Fruit fly (Drosophila melanogaster) whole organism, prepupa: ENCODE results near the gene CG46439.

Experiments used
- CG10631 ChIP-seq: fragments of 200-800 bp; sonication (Bioruptor generic); optimal IDR thresholded peaks from 2 replicates; lab custom pipeline; 2016; ENCODE audit warnings: missing biosample characterization, missing genetic modification characterization
- CG15336 ChIP-seq: fragments of 200-800 bp; sonication (Bioruptor generic); IDR thresholded peaks from 2 replicates; pipeline ENCODE4 v1.3.6; 2022; ENCODE audit warnings: missing biosample characterization, missing genetic modification characterization
- CG1621 ChIP-seq: fragments of 200-800 bp; sonication (Bioruptor generic); optimal IDR thresholded peaks from 3 replicates; lab custom pipeline; 2018; ENCODE audit warnings: missing biosample characterization, mild to moderate bottlenecking, missing genetic modification characterization
- CG16779 ChIP-seq: fragments of 200-800 bp; sonication (Bioruptor generic); optimal IDR thresholded peaks from 3 replicates; lab custom pipeline; 2017; ENCODE audit warnings: missing biosample characterization, mild to moderate bottlenecking, missing genetic modification characterization
- CG3032 ChIP-seq: fragments of 200-800 bp; optimal IDR thresholded peaks from 2 replicates; lab custom pipeline; 2019; ENCODE audit warnings: missing biosample characterization, mild to moderate bottlenecking, missing genetic modification characterization, moderate library complexity
- CG32006 ChIP-seq: fragments of 200-800 bp; sonication (Bioruptor generic); optimal IDR thresholded peaks from 3 replicates; lab custom pipeline; 2017; ENCODE audit warnings: missing biosample characterization, mild to moderate bottlenecking, missing genetic modification characterization
- CG34406 ChIP-seq: fragments of 200-800 bp; sonication (Bioruptor generic); optimal IDR thresholded peaks from 3 replicates; lab custom pipeline; 2016; ENCODE audit warnings: missing biosample characterization, missing genetic modification characterization
- CG4318 ChIP-seq: fragments of 200-800 bp; sonication (Bioruptor generic); optimal IDR thresholded peaks from 3 replicates; lab custom pipeline; 2017; ENCODE audit warnings: missing biosample characterization, mild to moderate bottlenecking, missing genetic modification characterization
- CG6163 ChIP-seq: fragments of 200-800 bp; sonication (Bioruptor generic); IDR thresholded peaks from 3 replicates; pipeline ENCODE4 v1.3.6; 2022; ENCODE audit warnings: missing biosample characterization, missing genetic modification characterization
- CG6276 ChIP-seq: fragments of 200-800 bp; sonication (Bioruptor generic); optimal IDR thresholded peaks from 2 replicates; lab custom pipeline; 2017; ENCODE audit warnings: missing biosample characterization, mild to moderate bottlenecking, missing genetic modification characterization
- CG6808 ChIP-seq: fragments of 200-800 bp; sonication (Bioruptor generic); optimal IDR thresholded peaks from 3 replicates; lab custom pipeline; 2017; ENCODE audit warnings: missing biosample characterization, missing genetic modification characterization, mild to moderate bottlenecking, moderate library complexity, missing genetic modification reagents
- CG8119 ChIP-seq: fragments of 200-800 bp; sonication (Bioruptor generic); IDR thresholded peaks from 3 replicates; pipeline ENCODE4 v1.3.6; 2022; ENCODE audit warnings: missing biosample characterization, missing genetic modification characterization
- CG8319 ChIP-seq: fragments of 200-800 bp; sonication (Bioruptor generic); optimal IDR thresholded peaks from 3 replicates; lab custom pipeline; 2016; ENCODE audit warnings: missing biosample characterization, missing genetic modification characterization
- CG8632 ChIP-seq: fragments of 200-800 bp; sonication (Bioruptor generic); optimal IDR thresholded peaks from 3 replicates; lab custom pipeline; 2016; ENCODE audit warnings: missing biosample characterization, missing genetic modification characterization
- CG9139 ChIP-seq: fragments of 200-800 bp; sonication (Bioruptor generic); optimal IDR thresholded peaks from 3 replicates; lab custom pipeline; 2017; ENCODE audit warnings: missing biosample characterization, mild to moderate bottlenecking, missing genetic modification characterization
- Eip75B ChIP-seq: fragments of 200-800 bp; sonication (Bioruptor generic); optimal IDR thresholded peaks from 3 replicates; lab custom pipeline; 2016; ENCODE audit warnings: missing biosample characterization, missing genetic modification characterization
- Eip78C ChIP-seq: fragments of 200-800 bp; sonication (Bioruptor generic); peaks from one replicate; lab custom pipeline; 2016; ENCODE audit warnings: missing biosample characterization, missing genetic modification characterization
- Gug ChIP-seq: fragments of 200-800 bp; sonication (Bioruptor generic); IDR thresholded peaks from 2 replicates; pipeline ENCODE4 v1.3.6; 2022; ENCODE audit warnings: missing biosample characterization, missing genetic modification characterization
- Hr4 ChIP-seq: fragments of 200-800 bp; sonication (Bioruptor generic); optimal IDR thresholded peaks from 3 replicates; lab custom pipeline; 2016; ENCODE audit warnings: missing biosample characterization, missing genetic modification characterization
- Lpt ChIP-seq: fragments of 200-800 bp; sonication (Bioruptor generic); optimal IDR thresholded peaks from 3 replicates; lab custom pipeline; 2016; ENCODE audit warnings: missing biosample characterization, missing genetic modification characterization
- OdsH ChIP-seq: fragments of 200-800 bp; sonication (Bioruptor generic); optimal IDR thresholded peaks from 3 replicates; lab custom pipeline; 2016; ENCODE audit warnings: missing biosample characterization, missing genetic modification characterization
- Smox ChIP-seq: fragments of 200-800 bp; sonication (Bioruptor generic); optimal IDR thresholded peaks from 3 replicates; lab custom pipeline; 2016; ENCODE audit warnings: missing biosample characterization, missing genetic modification characterization
- Sox15 ChIP-seq: fragments of 200-800 bp; sonication (Bioruptor generic); optimal IDR thresholded peaks from 3 replicates; lab custom pipeline; 2016; ENCODE audit warnings: missing biosample characterization, missing genetic modification characterization
- cyc ChIP-seq: fragments of 200-800 bp; sonication (Bioruptor generic); optimal IDR thresholded peaks from 3 replicates; lab custom pipeline; 2016; ENCODE audit warnings: missing biosample characterization, missing genetic modification characterization
- dsx ChIP-seq: fragments of 200-800 bp; optimal IDR thresholded peaks from 3 replicates; lab custom pipeline; 2019; ENCODE audit warnings: missing biosample characterization, mild to moderate bottlenecking, missing genetic modification characterization, moderate library complexity; ENCODE audit not compliant: poor library complexity, severe bottlenecking
- eg ChIP-seq: fragments of 200-800 bp; sonication (Bioruptor generic); IDR thresholded peaks from 3 replicates; pipeline ENCODE4 v1.3.6; 2022; ENCODE audit warnings: missing biosample characterization, missing genetic modification characterization
- esn ChIP-seq: fragments of 200-800 bp; sonication (Bioruptor generic); optimal IDR thresholded peaks from 2 replicates; lab custom pipeline; 2016; ENCODE audit warnings: missing biosample characterization, mild to moderate bottlenecking, missing genetic modification characterization, moderate library complexity
- fd59A ChIP-seq: fragments of 200-800 bp; sonication (Bioruptor generic); optimal IDR thresholded peaks from 2 replicates; lab custom pipeline; 2017; ENCODE audit warnings: missing biosample characterization, mild to moderate bottlenecking, missing genetic modification characterization, missing genetic modification reagents
- fd85E ChIP-seq: fragments of 200-800 bp; sonication (Bioruptor generic); optimal IDR thresholded peaks from 3 replicates; lab custom pipeline; 2016; ENCODE audit warnings: missing biosample characterization, missing genetic modification characterization
- fkh ChIP-seq: fragments of 200-800 bp; sonication (Bioruptor generic); optimal IDR thresholded peaks from 3 replicates; lab custom pipeline; 2017; ENCODE audit warnings: missing biosample characterization, mild to moderate bottlenecking, missing genetic modification characterization, moderate library complexity
- net ChIP-seq: fragments of 200-800 bp; sonication (Bioruptor generic); optimal IDR thresholded peaks from 3 replicates; lab custom pipeline; 2016; ENCODE audit warnings: missing biosample characterization, missing genetic modification characterization
- pdm3 ChIP-seq: fragments of 200-800 bp; sonication (Bioruptor generic); optimal IDR thresholded peaks from 3 replicates; lab custom pipeline; 2016; ENCODE audit warnings: missing biosample characterization, missing genetic modification characterization
- ss ChIP-seq, 2 experiments: fragments of 200-800 bp; sonication (Bioruptor generic); optimal IDR thresholded peaks; 2 replicates in 1 of 2; 3 replicates in 1 of 2; lab custom pipeline; 2017 to 2018; ENCODE audit warnings: mild to moderate bottlenecking in 2 of 2, missing biosample characterization in 2 of 2, missing genetic modification characterization in 2 of 2, moderate library complexity in 1 of 2
- topi ChIP-seq: fragments of 200-800 bp; sonication (Bioruptor generic); optimal IDR thresholded peaks from 3 replicates; lab custom pipeline; 2016; ENCODE audit warnings: missing biosample characterization, missing genetic modification characterization

Gene CG46439

dm6 chr3L:11096195-11096908, at the start of gene CG46439, which contains the start of the genes Iyd and CG33947 (continued):
- TF ChIP-seq CG6163 (GFP tag; lab: Robert Waterston, UW) (peak; percentile 90), CG32006 (GFP tag; lab: Kevin White, UChicago) (peak; percentile 55), CG8319 (no peak), esn (peak; percentile 53), CG34406 (peak; percentile 46), CG8632 (GFP tag; lab: Kevin White, UChicago) (no peak), CG10631 (GFP tag; lab: Kevin White, UChicago) (no peak), Eip75B (GFP tag; lab: Kevin White, UChicago) (peak; percentile 67), fkh (GFP tag; lab: Kevin White, UChicago) (no peak)

dm6 chr3L:11145065-11145464, 49.0 kb upstream of the CG46439 start:
- peak in 1 of 2 experiments; percentile 32 for TF ChIP-seq ss (GFP tag; optimal IDR thresholded peaks at IDR 0.05; lab: Kevin White, UChicago)
- no peak for TF ChIP-seq Hr4 (GFP tag; lab: Kevin White, UChicago)
- no peak for TF ChIP-seq pdm3 (GFP tag; lab: Kevin White, UChicago)

- no peak for TF ChIP-seq CG1621
- TF ChIP-seq cyc (GFP tag; lab: Kevin White, UChicago): no peak
- no peak for TF ChIP-seq fd59A (GFP tag; lab: Kevin White, UChicago)
- no peak for TF ChIP-seq CG3032 (tag; lab: Kevin White, UChicago)
- TF ChIP-seq CG8119 (GFP tag; lab: Robert Waterston, UW): peak; percentile 25; the same call in 1 of the 3 replicates
- no peak for TF ChIP-seq OdsH (GFP tag; lab: Kevin White, UChicago)
- peak; percentile 54 for TF ChIP-seq Lpt (GFP tag; lab: Kevin White, UChicago)
- no peak for TF ChIP-seq CG8319
- no peak for TF ChIP-seq fd85E (GFP tag; lab: Kevin White, UChicago)
- TF ChIP-seq Gug (GFP tag; lab: Robert Waterston, UW): no peak
- no peak for TF ChIP-seq topi (GFP tag; lab: Kevin White, UChicago)
- no peak for TF ChIP-seq dsx (GFP tag; lab: Kevin White, UChicago)
- TF ChIP-seq Hr4 (GFP tag; lab: Kevin White, UChicago): no peak
- no peak for TF ChIP-seq net (GFP tag; lab: Kevin White, UChicago)
- TF ChIP-seq CG16779 (tag; lab: Kevin White, UChicago): no peak
- TF ChIP-seq CG4318: no peak
- peak; percentile 37 for TF ChIP-seq CG6276 (GFP tag; lab: Kevin White, UChicago)
- no peak for TF ChIP-seq Sox15
- peak; percentile 57; the same call in 1 of the 3 replicates for TF ChIP-seq eg (GFP tag; lab: Robert Waterston, UW)
- no peak for TF ChIP-seq CG15336
- no peak for TF ChIP-seq fkh (GFP tag; lab: Kevin White, UChicago)
Observed at dm6 chr3L:11138862-11139261, 42.8 kb upstream of the CG46439 start.

- TF ChIP-seq CG15336 (0 out of 2 replicates have a peak, but pooled peaks have one; percentile 7), fkh (GFP tag; lab: Kevin White, UChicago) (no peak), CG8632 (GFP tag; lab: Kevin White, UChicago) (peak; percentile 46), CG6808 (GFP tag; lab: Kevin White, UChicago) (peak; percentile 68), ss (GFP tag; optimal IDR thresholded peaks at IDR 0.05; lab: Kevin White, UChicago) (peak; percentile 66 to 74), Eip78C (peak; percentile 70), fd85E (GFP tag; lab: Kevin White, UChicago) (no peak), dsx (GFP tag; lab: Kevin White, UChicago) (peak; percentile 52), CG9139 (peak; percentile 63), Smox (GFP tag; lab: Kevin White, UChicago) (no peak)
Observed at dm6 chr3L:11136349-11136748, 40.3 kb upstream of the CG46439 start.
